Worm (Caenorhabditis elegans) whole organism, mixed stage, embryonic: ENCODE data around the gene rfl-1.
A peak's percentile ranks its signal among the peaks of the same experiment; 100 is the strongest.

Experiments used
- M03D4.4 ChIP-seq: sonication (generic microtip); optimal IDR thresholded peaks from 2 replicates; lab custom pipeline; 2017; ENCODE audit warnings: mild to moderate bottlenecking, missing genetic modification characterization, missing compliant biosample characterization
- bed-3 ChIP-seq: fragments of 200-800 bp; sonication (Bioruptor generic); optimal IDR thresholded peaks from 3 replicates; lab custom pipeline; 2018; ENCODE audit warnings: mild to moderate bottlenecking, missing genetic modification characterization, moderate library complexity, missing compliant biosample characterization
- blmp-1 ChIP-seq: fragments of 150-350 bp; optimal IDR thresholded peaks from 2 replicates; lab custom pipeline; 2014; ENCODE audit warnings: missing biosample characterization, missing genetic modification characterization
- ceh-39 ChIP-seq: fragments of 150-350 bp; optimal IDR thresholded peaks from 2 replicates; lab custom pipeline; 2014; ENCODE audit warnings: missing biosample characterization, missing genetic modification characterization
- ceh-43 ChIP-seq: fragments of 200-800 bp; sonication (Bioruptor generic); optimal IDR thresholded peaks from 2 replicates; lab custom pipeline; 2018; ENCODE audit warnings: mild to moderate bottlenecking, missing genetic modification characterization, moderate library complexity, missing compliant biosample characterization
- ceh-83 ChIP-seq: fragments of 200-800 bp; sonication (Bioruptor generic); optimal IDR thresholded peaks from 2 replicates; lab custom pipeline; 2018; ENCODE audit warnings: mild to moderate bottlenecking, missing genetic modification characterization, missing compliant biosample characterization
- ces-1 ChIP-seq: fragments of 150-350 bp; optimal IDR thresholded peaks from 2 replicates; lab custom pipeline; 2014; ENCODE audit warnings: missing biosample characterization, missing genetic modification reagents, missing genetic modification characterization
- cnd-1 ChIP-seq: fragments of 200-800 bp; sonication (Bioruptor generic); optimal IDR thresholded peaks from 2 replicates; lab custom pipeline; 2018; ENCODE audit warnings: mild to moderate bottlenecking, missing genetic modification characterization, missing compliant biosample characterization
- drap-1 ChIP-seq: fragments of 200-800 bp; sonication (Bioruptor generic); optimal IDR thresholded peaks from 3 replicates; lab custom pipeline; 2018; ENCODE audit warnings: mild to moderate bottlenecking, missing genetic modification characterization, missing compliant biosample characterization
- elt-1 ChIP-seq: sonication (generic microtip); optimal IDR thresholded peaks from 2 replicates; lab custom pipeline; 2017; ENCODE audit warnings: missing genetic modification characterization, mild to moderate bottlenecking, missing compliant biosample characterization, antibody characterized with exemption, moderate library complexity, borderline replicate concordance; ENCODE audit not compliant: insufficient read depth
- elt-3 ChIP-seq: fragments of 150-350 bp; optimal IDR thresholded peaks from 2 replicates; lab custom pipeline; 2014; ENCODE audit warnings: missing biosample characterization, missing genetic modification characterization
- flh-1 ChIP-seq: fragments of 200-800 bp; sonication (Bioruptor generic); optimal IDR thresholded peaks from 2 replicates; lab custom pipeline; 2018; ENCODE audit warnings: mild to moderate bottlenecking, missing genetic modification characterization, moderate library complexity, missing compliant biosample characterization
- ham-2 ChIP-seq: fragments of 200-800 bp; sonication (Bioruptor generic); optimal IDR thresholded peaks from 2 replicates; lab custom pipeline; 2018; ENCODE audit warnings: mild to moderate bottlenecking, missing genetic modification characterization, missing compliant biosample characterization
- hlh-1 ChIP-seq: fragments of 150-350 bp; optimal IDR thresholded peaks from 2 replicates; lab custom pipeline; 2014; ENCODE audit warnings: missing biosample characterization, missing genetic modification reagents, missing genetic modification characterization
- lin-13 ChIP-seq: fragments of 150-350 bp; optimal IDR thresholded peaks from 2 replicates; lab custom pipeline; 2014; ENCODE audit warnings: missing biosample characterization, missing genetic modification characterization
- lin-32 ChIP-seq: fragments of 200-800 bp; sonication (Bioruptor generic); optimal IDR thresholded peaks from 2 replicates; lab custom pipeline; 2018; ENCODE audit warnings: mild to moderate bottlenecking, missing genetic modification characterization, missing compliant biosample characterization
- lsy-2 ChIP-seq: fragments of 150-350 bp; optimal IDR thresholded peaks from 2 replicates; lab custom pipeline; 2014; ENCODE audit warnings: missing biosample characterization, missing genetic modification characterization
- mab-5 ChIP-seq: fragments of 150-350 bp; optimal IDR thresholded peaks from 2 replicates; lab custom pipeline; 2014; ENCODE audit warnings: missing biosample characterization, missing genetic modification characterization
- mep-1 ChIP-seq: fragments of 150-350 bp; optimal IDR thresholded peaks from 2 replicates; lab custom pipeline; 2017; ENCODE audit warnings: missing biosample characterization, missing genetic modification reagents, missing genetic modification characterization, inconsistent platforms
- mls-2 ChIP-seq: sonication (generic microtip); optimal IDR thresholded peaks from 2 replicates; lab custom pipeline; 2016; ENCODE audit warnings: mild to moderate bottlenecking, missing genetic modification characterization, moderate library complexity, missing compliant biosample characterization
- nhr-12 ChIP-seq: fragments of 150-350 bp; optimal IDR thresholded peaks from 2 replicates; lab custom pipeline; 2014; ENCODE audit warnings: missing biosample characterization, missing genetic modification characterization
- nhr-2 ChIP-seq: fragments of 150-350 bp; optimal IDR thresholded peaks from 2 replicates; lab custom pipeline; 2014; ENCODE audit warnings: missing biosample characterization, missing genetic modification characterization
- nhr-237 ChIP-seq: fragments of 150-350 bp; optimal IDR thresholded peaks from 2 replicates; lab custom pipeline; 2014; ENCODE audit warnings: missing biosample characterization, missing genetic modification characterization
- nhr-28 ChIP-seq: fragments of 150-350 bp; optimal IDR thresholded peaks from 2 replicates; lab custom pipeline; 2014; ENCODE audit warnings: missing biosample characterization, missing genetic modification characterization
- nhr-76 ChIP-seq: sonication (generic microtip); optimal IDR thresholded peaks from 2 replicates; lab custom pipeline; 2017; ENCODE audit warnings: missing biosample characterization, missing genetic modification characterization
- pha-4 ChIP-seq: fragments of 150-350 bp; optimal IDR thresholded peaks from 2 replicates; lab custom pipeline; 2018; ENCODE audit warnings: missing biosample characterization, missing genetic modification reagents, missing genetic modification characterization
- sem-2 ChIP-seq: fragments of 200-800 bp; sonication (Bioruptor generic); optimal IDR thresholded peaks from 2 replicates; lab custom pipeline; 2018; ENCODE audit warnings: mild to moderate bottlenecking, missing genetic modification characterization, missing compliant biosample characterization
- snpc-4 ChIP-seq: fragments of 150-350 bp; optimal IDR thresholded peaks from 2 replicates; lab custom pipeline; 2014; ENCODE audit warnings: missing biosample characterization, missing genetic modification characterization
- sptf-1 ChIP-seq: sonication (generic microtip); optimal IDR thresholded peaks from 2 replicates; lab custom pipeline; 2017; ENCODE audit warnings: mild to moderate bottlenecking, missing genetic modification characterization, moderate library complexity, missing compliant biosample characterization
- tbx-8 ChIP-seq: fragments of 200-800 bp; sonication (Bioruptor generic); optimal IDR thresholded peaks from 2 replicates; lab custom pipeline; 2018; ENCODE audit warnings: mild to moderate bottlenecking, missing genetic modification characterization, moderate library complexity, missing compliant biosample characterization
- unc-120 ChIP-seq: sonication (generic microtip); optimal IDR thresholded peaks from 2 replicates; lab custom pipeline; 2017; ENCODE audit warnings: missing genetic modification characterization, missing compliant biosample characterization; ENCODE audit not compliant: poor library complexity, severe bottlenecking
- unc-39 ChIP-seq: fragments of 150-350 bp; optimal IDR thresholded peaks from 2 replicates; lab custom pipeline; 2014; ENCODE audit warnings: missing biosample characterization, missing genetic modification characterization
- unc-62 ChIP-seq: fragments of 150-350 bp; optimal IDR thresholded peaks from 2 replicates; lab custom pipeline; 2014; ENCODE audit warnings: missing biosample characterization, missing genetic modification reagents, missing genetic modification characterization
- zip-8 ChIP-seq: fragments of 150-350 bp; optimal IDR thresholded peaks from 2 replicates; lab custom pipeline; 2014; ENCODE audit warnings: missing biosample characterization, missing genetic modification characterization
- ztf-11 ChIP-seq: fragments of 150-350 bp; optimal IDR thresholded peaks from 2 replicates; lab custom pipeline; 2014; ENCODE audit warnings: missing biosample characterization, missing genetic modification characterization

Gene rfl-1

DNA sequence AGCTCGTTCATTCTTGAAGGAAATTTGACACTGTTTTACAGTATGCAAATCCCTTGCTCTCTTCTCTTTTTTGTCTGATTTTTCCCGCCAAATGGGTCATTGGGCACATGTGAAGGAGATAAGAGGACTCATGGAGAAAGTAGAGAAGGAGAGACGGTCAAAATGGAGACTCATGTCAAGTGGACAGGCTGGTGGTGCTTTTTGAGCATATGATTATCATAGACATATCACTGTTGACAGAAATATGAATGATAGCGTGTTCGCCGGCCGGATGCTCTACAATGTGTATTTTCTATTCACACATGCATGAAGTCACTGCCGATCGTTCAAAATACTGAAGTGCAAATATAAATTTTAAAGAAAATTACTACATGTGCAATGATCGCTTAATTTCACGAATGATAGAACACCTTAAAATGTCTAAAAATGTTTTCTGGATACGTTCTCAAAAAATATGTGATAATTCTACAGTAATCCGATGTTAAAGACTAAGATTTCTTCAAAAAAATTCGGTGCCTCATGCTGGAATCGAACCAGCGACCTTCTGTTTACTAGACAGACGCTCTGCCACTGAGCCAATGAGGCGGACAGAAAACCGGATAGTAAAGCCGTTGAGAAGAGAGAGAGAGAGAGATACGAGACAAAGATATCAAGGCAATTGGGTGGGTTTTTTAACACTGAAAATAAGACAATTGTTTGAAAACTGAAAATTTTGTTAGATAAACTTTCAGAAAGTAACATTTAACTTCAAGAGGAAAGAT lies 9.2 kb downstream of the rfl-1 start:
- TF ChIP-seq ceh-43 (GFP tag; lab: Kevin White, UChicago) (peak; percentile 38), elt-3 (tag; lab: Kevin White, UChicago) (no peak), cnd-1 (tag; lab: Kevin White, UChicago) (peak; percentile 75), nhr-237 (tag; lab: Kevin White, UChicago) (no peak), sptf-1 (tag; lab: Kevin White, UChicago) (peak; percentile 75), nhr-12 (no peak), tbx-8 (no peak), zip-8 (tag; lab: Kevin White, UChicago) (no peak), hlh-1 (tag; lab: Kevin White, UChicago) (no peak), blmp-1 (tag; lab: Kevin White, UChicago) (no peak), unc-39 (tag; lab: Kevin White, UChicago) (no peak), drap-1 (peak; percentile 34), unc-120 (tag; lab: Kevin White, UChicago) (peak; percentile 45), elt-1 (tag; lab: Kevin White, UChicago) (no peak), nhr-76 (tag; lab: Kevin White, UChicago) (no peak), mls-2 (tag; lab: Kevin White, UChicago) (peak; percentile 49), lin-13 (tag; lab: Kevin White, UChicago) (no peak), snpc-4 (tag; lab: Kevin White, UChicago) (no peak), unc-62 (no peak), nhr-2 (tag; lab: Kevin White, UChicago) (no peak), M03D4.4 (peak; percentile 71), ceh-83 (GFP tag; lab: Kevin White, UChicago) (peak; percentile 71), flh-1 (GFP tag; lab: Kevin White, UChicago) (no peak), nhr-28 (no peak), sem-2 (GFP tag; lab: Kevin White, UChicago) (peak; percentile 61), ztf-11 (no peak), mab-5 (tag; lab: Kevin White, UChicago) (no peak), lin-32 (GFP tag; lab: Kevin White, UChicago) (no peak), bed-3 (peak; percentile 33), mep-1 (tag; lab: Kevin White, UChicago) (no peak), ces-1 (GFP tag; lab: Kevin White, UChicago) (no peak), ceh-39 (no peak), pha-4 (tag; lab: Kevin White, UChicago) (no peak), lsy-2 (tag; lab: Kevin White, UChicago) (peak; percentile 10), ham-2 (GFP tag; lab: Kevin White, UChicago) (no peak)

DNA sequence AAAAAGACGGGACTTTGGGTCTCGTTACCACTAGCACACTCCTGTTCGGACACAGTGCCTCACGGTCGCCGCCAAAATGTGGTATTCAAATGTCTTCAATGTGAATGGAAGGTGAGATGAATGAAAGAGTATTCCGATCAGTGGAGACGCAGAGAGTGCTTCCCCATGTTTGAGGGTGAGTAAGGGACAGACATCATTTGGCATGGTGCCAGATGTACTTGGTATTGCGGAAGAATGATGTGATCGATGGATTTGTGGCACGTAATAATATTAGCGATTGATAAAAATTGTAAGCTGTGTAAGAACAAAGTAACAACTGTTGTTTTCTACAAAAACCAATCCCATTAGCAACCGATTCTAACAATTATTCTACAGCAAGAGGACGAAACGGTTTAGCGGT lies 11.1 kb downstream of the rfl-1 start:
- TF ChIP-seq hlh-1 (tag; lab: Kevin White, UChicago): peak; percentile 31
- no peak for TF ChIP-seq blmp-1 (tag; lab: Kevin White, UChicago)
- TF ChIP-seq M03D4.4: no peak
- TF ChIP-seq nhr-28: no peak
- TF ChIP-seq, all 35 proteins: peak for 1

DNA sequence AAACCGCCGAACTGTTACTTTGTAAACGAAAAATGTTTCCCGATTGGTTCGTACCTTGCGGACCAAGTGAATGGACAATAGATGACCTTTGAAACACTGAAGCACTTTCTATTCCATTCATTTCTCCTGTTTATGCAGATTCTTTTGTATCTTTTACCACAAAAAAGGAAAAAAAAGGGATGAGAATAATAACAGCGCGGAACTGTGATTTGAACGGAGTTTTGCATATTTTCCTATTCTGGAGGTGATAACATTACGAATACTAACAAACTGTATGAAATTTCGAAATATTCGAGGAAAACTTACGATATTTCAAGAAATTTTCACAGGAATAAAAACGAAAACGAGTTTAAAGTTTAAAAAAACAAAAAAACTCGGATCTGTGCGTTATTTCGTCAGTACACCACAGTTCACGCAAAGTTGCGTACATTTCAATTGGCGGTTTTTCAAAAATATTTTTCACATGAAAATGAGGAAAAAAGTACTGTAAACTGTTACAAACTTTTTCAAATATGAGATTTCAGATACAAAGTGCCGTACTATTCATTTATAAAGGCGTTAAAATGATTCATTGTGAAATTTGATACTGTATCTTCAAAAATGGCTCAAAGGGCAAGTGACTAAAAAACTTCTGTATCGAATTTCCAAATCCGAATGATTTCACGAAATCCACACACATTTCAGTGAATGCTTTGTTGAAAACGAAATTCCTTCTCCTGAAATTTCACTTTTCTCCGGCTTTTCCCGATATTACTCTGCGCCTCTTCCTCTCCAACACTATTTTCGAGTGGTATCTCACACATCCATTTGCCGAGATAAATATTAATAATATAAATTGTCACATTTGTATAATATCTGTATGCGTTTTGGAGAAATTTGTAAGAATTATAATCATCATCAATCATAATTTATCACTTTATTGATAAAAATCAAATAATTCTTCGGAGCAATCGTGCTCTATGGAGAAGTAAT lies 13.5 kb downstream of the rfl-1 start:
- TF ChIP-seq blmp-1 (tag; lab: Kevin White, UChicago): peak; percentile 80
- no peak for TF ChIP-seq elt-1 (tag; lab: Kevin White, UChicago)
